Worm (Caenorhabditis elegans) whole organism, L4 larva: ENCODE measurements around the gene cyn-7.

ENCODE experiments used
- Y48G9A.11 ChIP-seq: fragments of 200-800 bp; sonication (Bioruptor generic); IDR thresholded peaks from 2 replicates; pipeline ENCODE4 v1.3.6; 2022; ENCODE audit warnings: missing genetic modification reagents, missing genetic modification characterization, missing compliant biosample characterization
- Y75B8A.6 ChIP-seq: fragments of 200-800 bp; sonication (Bioruptor generic); IDR thresholded peaks from 2 replicates; pipeline ENCODE4 v1.3.6; 2022; ENCODE audit warnings: missing genetic modification reagents, missing genetic modification characterization, missing compliant biosample characterization
- ZK546.5 ChIP-seq, 2 experiments: sonication (generic microtip); optimal IDR thresholded peaks; 2 replicates each; lab custom pipeline; 2017; ENCODE audit warnings: missing biosample characterization in 2 of 2, missing genetic modification characterization in 2 of 2
- aha-1 ChIP-seq: fragments of 150-350 bp; peaks from one replicate; lab custom pipeline; 2014; ENCODE audit warnings: missing biosample characterization, missing genetic modification characterization
- ceh-32 ChIP-seq: sonication (generic microtip); optimal IDR thresholded peaks from 2 replicates; lab custom pipeline; 2016; ENCODE audit warnings: mild to moderate bottlenecking, missing genetic modification characterization, missing compliant biosample characterization; ENCODE audit not compliant: poor library complexity
- ces-1 ChIP-seq: fragments of 150-350 bp; sonication (generic microtip); optimal IDR thresholded peaks from 4 replicates; lab custom pipeline; 2014; ENCODE audit warnings: missing biosample characterization, missing genetic modification reagents, missing genetic modification characterization
- cey-2 ChIP-seq: sonication (generic microtip); optimal IDR thresholded peaks from 3 replicates; lab custom pipeline; 2017; ENCODE audit warnings: missing genetic modification characterization, mild to moderate bottlenecking, missing compliant biosample characterization, antibody characterized with exemption, borderline replicate concordance; ENCODE audit not compliant: insufficient read depth
- daf-12 ChIP-seq: fragments of 150-350 bp; optimal IDR thresholded peaks from 2 replicates; lab custom pipeline; 2014; ENCODE audit warnings: missing biosample characterization, missing genetic modification reagents, missing genetic modification characterization
- daf-16 ChIP-seq, 3 experiments: sonication (generic microtip); optimal IDR thresholded peaks; 2 replicates each; lab custom pipeline; 2016 to 2017; ENCODE audit warnings: missing genetic modification characterization in 3 of 3, missing genetic modification reagents in 3 of 3, mild to moderate bottlenecking in 2 of 3, missing compliant biosample characterization in 2 of 3, missing biosample characterization in 1 of 3, moderate library complexity in 1 of 3
- daf-19 ChIP-seq: fragments of 200-800 bp; sonication (Bioruptor generic); conservative IDR thresholded peaks from 2 replicates; pipeline ENCODE4 v1.3.6; 2022; ENCODE audit warnings: missing genetic modification characterization, missing compliant biosample characterization
- fkh-10 ChIP-seq: fragments of 150-350 bp; optimal IDR thresholded peaks from 2 replicates; lab custom pipeline; 2014; ENCODE audit warnings: missing biosample characterization, missing genetic modification reagents, missing genetic modification characterization
- gei-8 ChIP-seq: fragments of 200-800 bp; sonication (Bioruptor generic); optimal IDR thresholded peaks from 2 replicates; lab custom pipeline; 2018; ENCODE audit warnings: mild to moderate bottlenecking, missing genetic modification characterization, missing compliant biosample characterization
- hif-1 ChIP-seq, 2 experiments: sonication (generic microtip); optimal IDR thresholded peaks; 2 replicates each; lab custom pipeline; 2016 to 2017; ENCODE audit warnings: missing compliant biosample characterization in 2 of 2, missing genetic modification characterization in 2 of 2, missing genetic modification reagents in 2 of 2, missing genotype in 2 of 2, mild to moderate bottlenecking in 1 of 2
- hlh-30 ChIP-seq: sonication (generic microtip); optimal IDR thresholded peaks from 2 replicates; lab custom pipeline; 2017; ENCODE audit warnings: antibody characterized with exemption, mild to moderate bottlenecking, missing genetic modification characterization, missing compliant biosample characterization; ENCODE audit not compliant: insufficient read depth
- lim-7 ChIP-seq: fragments of 200-800 bp; sonication (Bioruptor generic); IDR thresholded peaks from 2 replicates; pipeline ENCODE4 v1.3.6; 2022; ENCODE audit warnings: missing genetic modification characterization, missing compliant biosample characterization
- lin-1 ChIP-seq: fragments of 200-800 bp; sonication (Bioruptor generic); IDR thresholded peaks from 2 replicates; pipeline ENCODE4 v1.3.6; 2022; ENCODE audit warnings: missing genetic modification reagents, missing genetic modification characterization, missing compliant biosample characterization
- lin-29 ChIP-seq: fragments of 200-800 bp; sonication (Bioruptor generic); IDR thresholded peaks from 2 replicates; pipeline ENCODE4 v1.3.6; 2022; ENCODE audit warnings: missing genetic modification reagents, missing genetic modification characterization, missing compliant biosample characterization
- lin-39 ChIP-seq: fragments of 150-350 bp; optimal IDR thresholded peaks from 2 replicates; lab custom pipeline; 2014; ENCODE audit warnings: missing biosample characterization, missing genetic modification reagents, missing genetic modification characterization
- lsy-2 ChIP-seq, 2 experiments: fragments of 150-350 bp in 1 of 2; sonication (generic microtip) in 1 of 2; optimal IDR thresholded peaks; 2 replicates each; lab custom pipeline; 2014 to 2017; ENCODE audit warnings: missing biosample characterization in 2 of 2, missing genetic modification characterization in 2 of 2
- mdl-1 ChIP-seq, 2 experiments: fragments of 150-350 bp in 1 of 2; sonication (generic microtip) in 1 of 2; optimal IDR thresholded peaks; 2 replicates each; lab custom pipeline; 2014 to 2017; ENCODE audit warnings: missing biosample characterization in 2 of 2, missing genetic modification characterization in 2 of 2
- mdt-29 ChIP-seq: fragments of 200-800 bp; sonication (Bioruptor generic); IDR thresholded peaks from 2 replicates; pipeline ENCODE4 v1.3.6; 2022; ENCODE audit warnings: missing genetic modification reagents, missing genetic modification characterization, missing compliant biosample characterization
- nhr-10 ChIP-seq: fragments of 150-350 bp; optimal IDR thresholded peaks from 2 replicates; lab custom pipeline; 2014; ENCODE audit warnings: missing biosample characterization, missing genetic modification characterization
- nhr-11 ChIP-seq: fragments of 150-350 bp; optimal IDR thresholded peaks from 2 replicates; lab custom pipeline; 2014; ENCODE audit warnings: missing biosample characterization, missing genetic modification characterization
- nhr-28 ChIP-seq: fragments of 150-350 bp; optimal IDR thresholded peaks from 2 replicates; lab custom pipeline; 2014; ENCODE audit warnings: missing biosample characterization, missing genetic modification characterization
- nhr-42 ChIP-seq: fragments of 200-800 bp; sonication (Bioruptor generic); IDR thresholded peaks from 2 replicates; pipeline ENCODE4 v1.3.6; 2022; ENCODE audit warnings: missing genetic modification characterization, missing compliant biosample characterization
- nhr-76 ChIP-seq: fragments of 150-350 bp; optimal IDR thresholded peaks from 2 replicates; lab custom pipeline; 2014; ENCODE audit warnings: missing biosample characterization, missing genetic modification characterization
- php-3 ChIP-seq: fragments of 200-800 bp; sonication (Bioruptor generic); IDR thresholded peaks from 2 replicates; pipeline ENCODE4 v1.3.6; 2022; ENCODE audit warnings: missing genetic modification reagents, missing genetic modification characterization, missing compliant biosample characterization
- pqm-1 ChIP-seq: sonication (generic microtip); optimal IDR thresholded peaks from 2 replicates; lab custom pipeline; 2017; ENCODE audit warnings: missing biosample characterization, missing genetic modification characterization

cyn-7 gene

ce11 chrV:15187083-15188057 is at the start of gene cyn-7, which contains the start of gene bath-36 (continued):
- TF ChIP-seq ceh-32 (no peak), hif-1 (tag; optimal IDR thresholded peaks at IDR 0.05; lab: Kevin White, UChicago) (peak in 1 of 2 experiments; percentile 29), mdt-29 (GFP tag; lab: Robert Waterston, UW) (peak; percentile 71; the same call in 1 of the 2 replicates), daf-16 (GFP tag; optimal IDR thresholded peaks at IDR 0.05; lab: Kevin White, UChicago) (peak; percentile 94 to 97), daf-16 (tag; optimal IDR thresholded peaks at IDR 0.05; lab: Kevin White, UChicago) (peak; percentile 99), ces-1 (GFP tag; lab: Kevin White, UChicago) (no peak), lin-1 (GFP tag; lab: Robert Waterston, UW) (no peak)

- no peak for TF ChIP-seq daf-12
- no peak for TF ChIP-seq pqm-1 (tag; lab: Kevin White, UChicago)
- TF ChIP-seq ZK546.5 (tag; optimal IDR thresholded peaks at IDR 0.05; lab: Kevin White, UChicago) = no peak
- TF ChIP-seq daf-19 (GFP tag; lab: Robert Waterston, UW) = no peak
Measured at ce11 chrV:15235661-15236060, 48.5 kb upstream of the cyn-7 start, which contains the start of gene nhr-164. Gene nhr-164, minus strand, starts transcription at chrV:15235761.

ce11 chrV:15232200-15232599 is 45.0 kb upstream of the cyn-7 start, which contains the start of gene srw-13:
Gene srw-13, plus strand, starts transcription at chrV:15232500.
- TF ChIP-seq aha-1 (tag; lab: Kevin White, UChicago) = peak; percentile 29
- TF ChIP-seq ces-1 (GFP tag; lab: Kevin White, UChicago) = no peak

ce11 chrV:15230243-15230642 is 43.1 kb upstream of the cyn-7 start, which contains the start of gene srw-15:
Gene srw-15, plus strand, starts transcription at chrV:15230543.
- TF ChIP-seq nhr-28 (tag; lab: Kevin White, UChicago) (no peak), cey-2 (tag; lab: Kevin White, UChicago) (no peak), lin-29 (GFP tag; lab: Robert Waterston, UW) (no peak), nhr-11 (tag; lab: Kevin White, UChicago) (no peak)
- TF ChIP-seq, all 104 proteins: peak for 0

ce11 chrV:15226206-15226605 is 39.0 kb upstream of the cyn-7 start:
- TF ChIP-seq nhr-42 = no peak
- TF ChIP-seq pqm-1 (tag; lab: Kevin White, UChicago) = peak; percentile 41

ce11 chrV:15225650-15226049 is 38.5 kb upstream of the cyn-7 start, which contains the start of gene srw-14:
Gene srw-14, plus strand, starts transcription at chrV:15225950.
- TF ChIP-seq nhr-10 (tag; lab: Kevin White, UChicago) (no peak), hlh-30 (tag; lab: Kevin White, UChicago) (no peak), mdl-1 (tag; optimal IDR thresholded peaks at IDR 0.05; lab: Kevin White, UChicago) (no peak), lim-7 (GFP tag; lab: Robert Waterston, UW) (no peak)

- TF ChIP-seq lsy-2 (tag; optimal IDR thresholded peaks at IDR 0.05; lab: Kevin White, UChicago) (no peak), nhr-11 (tag; lab: Kevin White, UChicago) (no peak), fkh-10 (GFP tag; lab: Kevin White, UChicago) (no peak), gei-8 (no peak), Y48G9A.11 (no peak), Y75B8A.6 (no peak), nhr-76 (no peak), php-3 (GFP tag; lab: Robert Waterston, UW) (no peak), lin-39 (tag; lab: Kevin White, UChicago) (no peak)
Measured at ce11 chrV:15223668-15224067, 36.5 kb upstream of the cyn-7 start, which contains the start of gene srw-24. Gene srw-24, plus strand, starts transcription at chrV:15223968.
